Fruit fly (Drosophila melanogaster) whole organism, embryonic: ENCODE results near the gene dbo.

Source experiments
- Abd-B ChIP-seq: fragments of 200-800 bp; sonication (Bioruptor generic); optimal IDR thresholded peaks from 2 replicates; lab custom pipeline; 2018; ENCODE audit warnings: missing biosample characterization, mild to moderate bottlenecking, missing genetic modification characterization, moderate library complexity
- BEAF-32 ChIP-seq: fragments of 200-800 bp; sonication (Bioruptor generic); optimal IDR thresholded peaks from 3 replicates; lab custom pipeline; 2017; ENCODE audit warnings: missing biosample characterization, missing genetic modification characterization, mild to moderate bottlenecking, moderate library complexity, missing genetic modification reagents
- Blimp-1 ChIP-seq: fragments of 200-800 bp; sonication (Bioruptor generic); optimal IDR thresholded peaks from 3 replicates; lab custom pipeline; 2018; ENCODE audit warnings: missing biosample characterization, missing genetic modification characterization, mild to moderate bottlenecking, moderate library complexity, missing genetic modification reagents
- C15 ChIP-seq: fragments of 200-800 bp; sonication (Bioruptor generic); IDR thresholded peaks from 3 replicates; pipeline ENCODE4 v1.3.6; 2022; ENCODE audit warnings: missing biosample characterization, missing genetic modification characterization
- CG10321 ChIP-seq: fragments of 200-800 bp; sonication (Bioruptor generic); IDR thresholded peaks from 2 replicates; pipeline ENCODE4 v1.3.6; 2022; ENCODE audit warnings: missing biosample characterization, missing genetic modification characterization
- CG10654 ChIP-seq: fragments of 200-800 bp; sonication (Bioruptor generic); optimal IDR thresholded peaks from 2 replicates; lab custom pipeline; 2016; ENCODE audit warnings: missing biosample characterization, missing genetic modification characterization
- CG12299 ChIP-seq: fragments of 200-800 bp; sonication (Bioruptor generic); optimal IDR thresholded peaks from 2 replicates; lab custom pipeline; 2018; ENCODE audit warnings: missing biosample characterization, mild to moderate bottlenecking, missing genetic modification characterization
- CG13287 ChIP-seq: fragments of 200-800 bp; sonication (Bioruptor generic); IDR thresholded peaks from 2 replicates; pipeline ENCODE4 v1.3.6; 2022; ENCODE audit warnings: missing biosample characterization, missing genetic modification characterization; ENCODE audit not compliant: partially characterized antibody
- CG18599 ChIP-seq: fragments of 200-800 bp; sonication (Bioruptor generic); optimal IDR thresholded peaks from 3 replicates; lab custom pipeline; 2017; ENCODE audit warnings: missing biosample characterization, missing genetic modification characterization, mild to moderate bottlenecking, moderate library complexity, missing genetic modification reagents
- CG30431 ChIP-seq: fragments of 200-800 bp; sonication (Bioruptor generic); optimal IDR thresholded peaks from 2 replicates; lab custom pipeline; 2017; ENCODE audit warnings: missing biosample characterization, missing genetic modification characterization
- CG31365 ChIP-seq: fragments of 200-800 bp; sonication (Bioruptor generic); optimal IDR thresholded peaks from 2 replicates; lab custom pipeline; 2018; ENCODE audit warnings: missing biosample characterization, mild to moderate bottlenecking, missing genetic modification characterization
- CG4360 ChIP-seq: fragments of 200-800 bp; sonication (Bioruptor generic); IDR thresholded peaks from 2 replicates; pipeline ENCODE4 v1.3.6; 2022; ENCODE audit warnings: missing biosample characterization, missing genetic modification characterization
- CG6765 ChIP-seq: fragments of 200-800 bp; sonication (Bioruptor generic); optimal IDR thresholded peaks from 3 replicates; lab custom pipeline; 2017; ENCODE audit warnings: missing biosample characterization, mild to moderate bottlenecking, missing genetic modification characterization
- CG6854 ChIP-seq: fragments of 200-800 bp; sonication (Bioruptor generic); optimal IDR thresholded peaks from 3 replicates; lab custom pipeline; 2017; ENCODE audit warnings: missing biosample characterization, mild to moderate bottlenecking, missing genetic modification characterization
- CG7372 ChIP-seq: fragments of 200-800 bp; sonication (Bioruptor generic); IDR thresholded peaks from 2 replicates; pipeline ENCODE4 v1.3.6; 2022; ENCODE audit warnings: missing biosample characterization, missing genetic modification characterization
- CG9876 ChIP-seq: fragments of 200-800 bp; sonication (Bioruptor generic); optimal IDR thresholded peaks from 2 replicates; lab custom pipeline; 2016; ENCODE audit warnings: missing biosample characterization, missing genetic modification characterization
- Deaf1 ChIP-seq: fragments of 200-800 bp; optimal IDR thresholded peaks from 3 replicates; lab custom pipeline; 2019; ENCODE audit warnings: missing biosample characterization, mild to moderate bottlenecking, missing genetic modification characterization, moderate library complexity
- Dip3 ChIP-seq: fragments of 200-800 bp; sonication (Bioruptor generic); optimal IDR thresholded peaks from 3 replicates; lab custom pipeline; 2016; ENCODE audit warnings: missing biosample characterization, missing genetic modification characterization
- Dll ChIP-seq: fragments of 200-800 bp; sonication (Bioruptor generic); IDR thresholded peaks from 4 replicates; pipeline ENCODE4 v1.3.6; 2022; ENCODE audit warnings: missing biosample characterization, missing genetic modification characterization; ENCODE audit not compliant: partially characterized antibody
- Ets65A ChIP-seq: fragments of 200-800 bp; sonication (Bioruptor generic); peaks from one replicate; lab custom pipeline; 2016; ENCODE audit warnings: missing biosample characterization, missing genetic modification characterization
- HLH4C ChIP-seq: fragments of 200-800 bp; sonication (Bioruptor generic); IDR thresholded peaks from 3 replicates; pipeline ENCODE4 v1.3.6; 2022; ENCODE audit warnings: missing biosample characterization, missing genetic modification characterization; ENCODE audit not compliant: partially characterized antibody
- Hmr ChIP-seq: fragments of 200-800 bp; sonication (Bioruptor generic); optimal IDR thresholded peaks from 3 replicates; lab custom pipeline; 2017; ENCODE audit warnings: mild to moderate bottlenecking, missing biosample characterization, missing genetic modification reagents, missing genetic modification characterization
- MESR4 ChIP-seq: fragments of 200-800 bp; sonication (Bioruptor generic); optimal IDR thresholded peaks from 2 replicates; lab custom pipeline; 2018; ENCODE audit warnings: missing biosample characterization, mild to moderate bottlenecking, missing genetic modification characterization, moderate library complexity
- Med ChIP-seq: fragments of 200-800 bp; sonication (Bioruptor generic); peaks from one replicate; lab custom pipeline; 2016; ENCODE audit warnings: missing biosample characterization, missing genetic modification characterization, mild to moderate bottlenecking, inconsistent platforms, moderate library complexity
- Mrtf ChIP-seq: fragments of 200-800 bp; sonication (Bioruptor generic); IDR thresholded peaks from 3 replicates; pipeline ENCODE4 v1.3.6; 2022; ENCODE audit warnings: missing biosample characterization, missing genetic modification characterization
- Scr ChIP-seq: fragments of 200-800 bp; sonication (Bioruptor generic); IDR thresholded peaks from 2 replicates; pipeline ENCODE4 v1.3.6; 2022; ENCODE audit warnings: missing biosample characterization, missing genetic modification characterization; ENCODE audit not compliant: partially characterized antibody
- Sin3A ChIP-seq: fragments of >200 bp; optimal IDR thresholded peaks from 2 replicates; lab custom pipeline; 2018
- abd-A ChIP-seq: fragments of 200-800 bp; sonication (Bioruptor generic); optimal IDR thresholded peaks from 3 replicates; lab custom pipeline; 2019; ENCODE audit warnings: missing biosample characterization, mild to moderate bottlenecking, missing genetic modification characterization, moderate library complexity
- ac ChIP-seq: fragments of 200-800 bp; sonication (Bioruptor generic); optimal IDR thresholded peaks from 3 replicates; lab custom pipeline; 2017; ENCODE audit warnings: missing biosample characterization, mild to moderate bottlenecking, missing genetic modification characterization
- cwo ChIP-seq: fragments of 200-800 bp; sonication (Bioruptor generic); optimal IDR thresholded peaks from 3 replicates; lab custom pipeline; 2017; ENCODE audit warnings: missing biosample characterization, missing genetic modification characterization, mild to moderate bottlenecking, moderate library complexity, missing genetic modification reagents
- dysf ChIP-seq: fragments of 200-800 bp; sonication (Bioruptor generic); IDR thresholded peaks from 3 replicates; pipeline ENCODE4 v1.3.6; 2022; ENCODE audit warnings: missing biosample characterization, missing genetic modification characterization
- ewg ChIP-seq: fragments of 200-800 bp; sonication (Bioruptor generic); optimal IDR thresholded peaks from 3 replicates; lab custom pipeline; 2017; ENCODE audit warnings: mild to moderate bottlenecking, missing biosample characterization, missing genetic modification reagents, missing genetic modification characterization
- fd3F ChIP-seq: fragments of 200-800 bp; sonication (Bioruptor generic); optimal IDR thresholded peaks from 2 replicates; lab custom pipeline; 2018; ENCODE audit warnings: missing biosample characterization, mild to moderate bottlenecking, missing genetic modification characterization, moderate library complexity
- fd96Cb ChIP-seq: fragments of 200-800 bp; sonication (Bioruptor generic); optimal IDR thresholded peaks from 2 replicates; lab custom pipeline; 2018; ENCODE audit warnings: missing biosample characterization, mild to moderate bottlenecking, missing genetic modification characterization, moderate library complexity
- fru ChIP-seq: fragments of >200 bp; optimal IDR thresholded peaks from 2 replicates; lab custom pipeline; 2017
- gcm2 ChIP-seq: fragments of 200-800 bp; sonication (Bioruptor generic); optimal IDR thresholded peaks from 2 replicates; lab custom pipeline; 2016; ENCODE audit warnings: missing biosample characterization, missing genetic modification characterization
- grn ChIP-seq: fragments of 200-800 bp; sonication (Bioruptor generic); optimal IDR thresholded peaks from 3 replicates; lab custom pipeline; 2017; ENCODE audit warnings: missing biosample characterization, missing genetic modification characterization
- hbn ChIP-seq: fragments of 200-800 bp; sonication (Bioruptor generic); IDR thresholded peaks from 2 replicates; pipeline ENCODE4 v1.3.6; 2022; ENCODE audit warnings: missing biosample characterization, missing genetic modification characterization; ENCODE audit not compliant: partially characterized antibody
- insv ChIP-seq, 2 experiments: fragments of 200-800 bp; sonication (Bioruptor generic); optimal IDR thresholded peaks; 3 replicates each; lab custom pipeline; 2016 to 2018; ENCODE audit warnings: missing biosample characterization in 2 of 2, missing genetic modification characterization in 2 of 2
- kay ChIP-seq: fragments of 200-800 bp; sonication (Bioruptor generic); optimal IDR thresholded peaks from 2 replicates; lab custom pipeline; 2016; ENCODE audit warnings: missing biosample characterization, missing genetic modification characterization
- lola ChIP-seq, 3 experiments: fragments of >200 bp in 2 of 3; fragments of 200-800 bp in 1 of 3; sonication (Bioruptor generic) in 1 of 3; optimal IDR thresholded peaks; 2 replicates each; lab custom pipeline; 2017 to 2019; ENCODE audit warnings: missing biosample characterization in 3 of 3, missing genetic modification characterization in 3 of 3, mild to moderate bottlenecking in 1 of 3, moderate library complexity in 1 of 3
- maf-S ChIP-seq: fragments of 200-800 bp; sonication (Bioruptor generic); optimal IDR thresholded peaks from 2 replicates; lab custom pipeline; 2016; ENCODE audit warnings: missing biosample characterization, missing genetic modification characterization
- nerfin-2 ChIP-seq: fragments of 200-800 bp; sonication (Bioruptor generic); IDR thresholded peaks from 2 replicates; pipeline ENCODE4 v1.3.6; 2022; ENCODE audit warnings: missing biosample characterization, missing genetic modification characterization; ENCODE audit not compliant: partially characterized antibody
- oc ChIP-seq: fragments of 200-800 bp; sonication (Bioruptor generic); optimal IDR thresholded peaks from 2 replicates; lab custom pipeline; 2018; ENCODE audit warnings: missing biosample characterization, mild to moderate bottlenecking, missing genetic modification characterization, moderate library complexity
- odd ChIP-seq: fragments of 200-800 bp; sonication (Bioruptor generic); optimal IDR thresholded peaks from 2 replicates; lab custom pipeline; 2017; ENCODE audit warnings: missing biosample characterization, mild to moderate bottlenecking, missing genetic modification characterization
- sens ChIP-seq: fragments of 200-800 bp; sonication (Bioruptor generic); peaks from one replicate; lab custom pipeline; 2016; ENCODE audit warnings: missing biosample characterization, missing genetic modification characterization
- sim ChIP-seq: fragments of 200-800 bp; sonication (Bioruptor generic); IDR thresholded peaks from 2 replicates; pipeline ENCODE4 v1.3.6; 2022; ENCODE audit warnings: missing biosample characterization, missing genetic modification characterization
- unc-4 ChIP-seq: fragments of 200-800 bp; sonication (Bioruptor generic); IDR thresholded peaks from 2 replicates; pipeline ENCODE4 v1.3.6; 2022; ENCODE audit warnings: missing biosample characterization, missing genetic modification characterization; ENCODE audit not compliant: partially characterized antibody
- unpg ChIP-seq: fragments of 200-800 bp; sonication (Bioruptor generic); optimal IDR thresholded peaks from 3 replicates; lab custom pipeline; 2018; ENCODE audit warnings: missing biosample characterization, mild to moderate bottlenecking, missing genetic modification characterization, moderate library complexity

Gene dbo

dm6 chr3L:15809185-15809584, 17.5 kb upstream of the dbo start, which contains the start of gene CG13445:
CG13445 (plus strand) TSS chr3L:15809485.
- TF ChIP-seq Sin3A (lab: Kevin White, UChicago), result no peak
- no peak for TF ChIP-seq fd96Cb (tag; lab: Kevin White, UChicago)
- no peak for TF ChIP-seq CG10654 (GFP tag; lab: Kevin White, UChicago)
- TF ChIP-seq CG31365 (tag; lab: Kevin White, UChicago), result no peak
- no peak for TF ChIP-seq maf-S (GFP tag; lab: Kevin White, UChicago)
- no peak for TF ChIP-seq cwo
- TF ChIP-seq Med (GFP tag; lab: Kevin White, UChicago), result peak; percentile 57
- no peak for TF ChIP-seq ewg (GFP tag; lab: Kevin White, UChicago)
- TF ChIP-seq sim (GFP tag; lab: Robert Waterston, UW), result 0 out of 2 replicates have a peak, but pooled peaks have one; percentile 3
- no peak for TF ChIP-seq CG7372 (GFP tag; lab: Robert Waterston, UW)
- no peak for TF ChIP-seq CG30431
- TF ChIP-seq, all 482 proteins: peak for 2

DNA sequence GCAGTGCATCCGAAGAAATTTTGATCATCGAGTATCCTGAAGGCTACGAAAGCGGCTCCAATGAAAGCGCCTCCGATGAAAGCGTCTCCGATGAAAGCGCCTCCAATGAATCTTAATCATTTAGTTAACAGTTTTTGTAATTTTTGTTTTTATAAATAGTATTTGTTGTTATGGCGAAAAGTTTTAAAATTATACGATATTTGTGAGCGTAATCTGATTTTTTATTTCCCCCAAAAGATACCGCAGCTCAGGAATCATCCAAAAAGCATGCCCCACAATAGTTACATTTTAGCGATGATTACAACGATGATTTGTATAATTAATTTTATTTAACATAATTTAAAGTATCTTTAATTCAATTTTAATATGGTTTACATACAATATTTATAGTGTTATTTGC, 16.9 kb upstream of the dbo start:
- TF ChIP-seq Hmr (GFP tag; lab: Kevin White, UChicago), result no peak
- no peak for TF ChIP-seq CG18599 (GFP tag; lab: Kevin White, UChicago)
- TF ChIP-seq oc (tag; lab: Kevin White, UChicago), result no peak
- no peak for TF ChIP-seq ac
- TF ChIP-seq CG4360 (GFP tag; lab: Robert Waterston, UW), result no peak
- TF ChIP-seq CG13287 (GFP tag; lab: Robert Waterston, UW), result peak; percentile 32; the same call in 1 of the 2 replicates
- no peak for TF ChIP-seq fd3F (GFP tag; lab: Kevin White, UChicago)
- no peak for TF ChIP-seq nerfin-2 (GFP tag; lab: Robert Waterston, UW)
- no peak for TF ChIP-seq unpg
- TF ChIP-seq Ets65A (GFP tag; lab: Kevin White, UChicago), result no peak
- no peak for TF ChIP-seq CG9876 (GFP tag; lab: Kevin White, UChicago)
- no peak for TF ChIP-seq Dll (GFP tag; lab: Robert Waterston, UW)
- no peak for TF ChIP-seq CG10321 (GFP tag; lab: Robert Waterston, UW)
- peak; percentile 33 for TF ChIP-seq BEAF-32 (GFP tag; lab: Kevin White, UChicago)
- TF ChIP-seq HLH4C, result 0 out of 3 replicates have a peak, but pooled peaks have one; percentile 24
- no peak for TF ChIP-seq CG12299 (tag; lab: Kevin White, UChicago)
- no peak for TF ChIP-seq odd (GFP tag; lab: Kevin White, UChicago)
- no peak for TF ChIP-seq gcm2 (GFP tag; lab: Kevin White, UChicago)
- peak; percentile 43 for TF ChIP-seq Scr
- no peak for TF ChIP-seq CG6765
- no peak for TF ChIP-seq Deaf1 (tag; lab: Kevin White, UChicago)
- TF ChIP-seq lola (GFP tag; optimal IDR thresholded peaks at IDR 0.05; lab: Kevin White, UChicago), result peak in 1 of 3 experiments; percentile 39
- no peak for TF ChIP-seq grn (GFP tag; lab: Kevin White, UChicago)
- no peak for TF ChIP-seq dysf
- TF ChIP-seq fru, result no peak
- TF ChIP-seq Sin3A (lab: Kevin White, UChicago), result no peak
- TF ChIP-seq sens, result peak; percentile 62
- no peak for TF ChIP-seq MESR4 (GFP tag; lab: Kevin White, UChicago)
- TF ChIP-seq abd-A (tag; lab: Kevin White, UChicago), result no peak
- TF ChIP-seq Dip3, result no peak
- no peak for TF ChIP-seq Abd-B (GFP tag; lab: Kevin White, UChicago)
- no peak for TF ChIP-seq C15
- TF ChIP-seq fd96Cb (tag; lab: Kevin White, UChicago), result no peak
- TF ChIP-seq insv (GFP tag; optimal IDR thresholded peaks at IDR 0.05; lab: Kevin White, UChicago), result no peak
- no peak for TF ChIP-seq Mrtf (GFP tag; lab: Robert Waterston, UW)
- TF ChIP-seq Blimp-1 (GFP tag; lab: Kevin White, UChicago), result no peak
- no peak for TF ChIP-seq kay (GFP tag; lab: Kevin White, UChicago)
- TF ChIP-seq unc-4, result peak; percentile 27; the same call in 1 of the 2 replicates
- no peak for TF ChIP-seq hbn (GFP tag; lab: Robert Waterston, UW)
- no peak for TF ChIP-seq CG6854
